Fruit fly (Drosophila melanogaster) whole organism, adult: Measurements from ENCODE around the gene sick.

Experiments
- CG11617 ChIP-seq: fragments of 200-800 bp; sonication (Bioruptor generic); optimal IDR thresholded peaks from 2 replicates; lab custom pipeline; 2017; ENCODE audit warnings: mild to moderate bottlenecking, missing biosample characterization, missing genetic modification reagents, missing genetic modification characterization
- CG5204 ChIP-seq: fragments of 200-800 bp; sonication (Bioruptor generic); optimal IDR thresholded peaks from 2 replicates; lab custom pipeline; 2016; ENCODE audit warnings: missing biosample characterization, missing genetic modification characterization
- CG7045 ChIP-seq: fragments of 200-800 bp; sonication (Bioruptor generic); optimal IDR thresholded peaks from 2 replicates; lab custom pipeline; 2017; ENCODE audit warnings: missing biosample characterization, mild to moderate bottlenecking, missing genetic modification characterization
- Clk ChIP-seq: fragments of 200-800 bp; sonication (Bioruptor generic); optimal IDR thresholded peaks from 2 replicates; lab custom pipeline; 2017; ENCODE audit warnings: missing biosample characterization, missing genetic modification characterization
- Hr96 ChIP-seq: fragments of 200-800 bp; sonication (Bioruptor generic); optimal IDR thresholded peaks from 2 replicates; lab custom pipeline; 2016; ENCODE audit warnings: missing biosample characterization, missing genetic modification characterization
- Mnt ChIP-seq: fragments of 200-800 bp; sonication (Bioruptor generic); optimal IDR thresholded peaks from 2 replicates; lab custom pipeline; 2016; ENCODE audit warnings: missing biosample characterization, mild to moderate bottlenecking, missing genetic modification characterization
- cic ChIP-seq: fragments of 200-800 bp; sonication (Bioruptor generic); optimal IDR thresholded peaks from 2 replicates; lab custom pipeline; 2017; ENCODE audit warnings: missing biosample characterization, mild to moderate bottlenecking, missing genetic modification characterization, moderate library complexity
- cnc ChIP-seq, 2 experiments: fragments of >200 bp; optimal IDR thresholded peaks; 2 replicates each; lab custom pipeline; 2017
- ovo ChIP-seq: fragments of 200-800 bp; sonication (Bioruptor generic); optimal IDR thresholded peaks from 2 replicates; lab custom pipeline; 2016; ENCODE audit warnings: missing biosample characterization, missing genetic modification characterization
- pad ChIP-seq: fragments of 200-800 bp; sonication (Bioruptor generic); optimal IDR thresholded peaks from 3 replicates; lab custom pipeline; 2017; ENCODE audit warnings: missing biosample characterization, missing genetic modification characterization, mild to moderate bottlenecking, moderate library complexity, missing genetic modification reagents
- tj ChIP-seq: fragments of 200-800 bp; sonication (Bioruptor generic); optimal IDR thresholded peaks from 3 replicates; lab custom pipeline; 2017; ENCODE audit warnings: missing biosample characterization, mild to moderate bottlenecking, missing genetic modification characterization, moderate library complexity

dm6 chr2L:19799940-19800339, 3.8 kb downstream of the sick start:
- TF ChIP-seq cic (GFP tag; lab: Kevin White, UChicago) (no peak), Mnt (no peak), CG11617 (GFP tag; lab: Kevin White, UChicago) (no peak), cnc (optimal IDR thresholded peaks at IDR 0.05; lab: Kevin White, UChicago) (no peak), tj (GFP tag; lab: Kevin White, UChicago) (no peak), pad (GFP tag; lab: Kevin White, UChicago) (no peak), CG5204 (no peak), Hr96 (no peak), Clk (GFP tag; lab: Kevin White, UChicago) (no peak), CG7045 (GFP tag; lab: Kevin White, UChicago) (no peak), ovo (GFP tag; lab: Kevin White, UChicago) (no peak)
